Fruit fly (Drosophila melanogaster): ENCODE measurements around the gene Jon25Biii.

Jon25Biii gene

dm6 chr2L:4905365-4906280 lies 44.9 kb downstream of the Jon25Biii start:
- TF ChIP-seq psq (optimal IDR thresholded peaks at IDR 0.05) (no peak), insv (optimal IDR thresholded peaks at IDR 0.05) (no peak), Myc (optimal IDR thresholded peaks at IDR 0.05) (no peak), h (optimal IDR thresholded peaks at IDR 0.05) (no peak), Sin3A (optimal IDR thresholded peaks at IDR 0.05) (no peak), ttk (optimal IDR thresholded peaks at IDR 0.05) (no peak)

- TF ChIP-seq psq (optimal IDR thresholded peaks at IDR 0.05) (no peak), Myc (optimal IDR thresholded peaks at IDR 0.05) (no peak), ttk (optimal IDR thresholded peaks at IDR 0.05) (no peak), Sin3A (optimal IDR thresholded peaks at IDR 0.05) (no peak), insv (optimal IDR thresholded peaks at IDR 0.05) (no peak), h (optimal IDR thresholded peaks at IDR 0.05) (no peak)
Measured at dm6 chr2L:4903838-4904237, 46.7 kb downstream of the Jon25Biii start.
